Fruit fly (Drosophila melanogaster): ENCODE measurements around the gene CG32037.

The CG32037 gene

DNA sequence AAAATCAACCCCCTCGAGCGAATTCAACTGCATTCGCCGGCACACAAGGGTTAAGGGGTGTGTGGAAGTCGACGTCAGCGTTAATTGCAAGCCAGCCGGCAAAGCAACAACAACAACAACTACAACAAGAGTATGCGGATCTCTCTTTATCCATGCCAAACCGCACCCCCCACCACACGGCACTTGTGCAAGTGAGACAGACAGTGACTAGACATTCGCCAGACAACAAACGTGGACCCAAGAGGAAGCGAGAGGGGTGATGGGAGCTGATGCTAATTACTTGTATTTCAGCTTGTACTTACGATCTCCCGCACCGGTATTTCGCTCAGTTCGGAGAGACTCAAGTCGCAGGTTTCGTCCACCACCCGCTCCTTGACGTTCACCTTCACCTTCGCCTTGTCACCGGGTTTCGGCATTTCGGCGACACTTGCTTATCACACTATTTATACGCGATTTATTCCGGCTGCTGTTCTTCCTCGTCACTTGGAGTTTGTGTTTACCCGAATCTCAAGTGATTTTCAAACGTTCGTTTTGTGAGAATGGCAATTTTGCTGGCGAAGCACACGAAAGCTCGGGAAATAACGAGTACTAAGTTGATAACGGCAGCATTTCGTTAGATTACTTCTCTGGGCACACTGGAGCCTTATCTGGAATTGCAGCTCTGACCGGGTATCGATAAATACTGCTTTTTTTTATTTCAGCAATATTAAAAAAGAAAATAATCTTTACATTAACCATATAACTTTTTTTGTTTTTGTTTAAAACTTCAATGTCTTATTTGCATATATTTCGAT is 17.2 kb upstream of the CG32037 start, which contains the start of gene CG3408 (continued):
- TF ChIP-seq CG1603 (tag; optimal IDR thresholded peaks at IDR 0.05) (peak; percentile 67), fd102C (GFP tag; optimal IDR thresholded peaks at IDR 0.05) (peak; percentile 36), CG32532 (GFP tag; IDR thresholded peaks at IDR 0.05) (no peak), CG1233 (GFP tag; optimal IDR thresholded peaks at IDR 0.05) (peak; percentile 56), CG15073 (GFP tag; optimal IDR thresholded peaks at IDR 0.05) (no peak), schlank (tag; optimal IDR thresholded peaks at IDR 0.05) (no peak), esg (GFP tag; conservative IDR thresholded peaks at IDR 0.05) (no peak), CG34224 (GFP tag; IDR thresholded peaks at IDR 0.05; ENCODE audit: partially characterized antibody) (no peak; the same call in 2 of the 3 replicates), HLHmδ (GFP tag; optimal IDR thresholded peaks at IDR 0.05) (no peak), CG11696 (GFP tag; IDR thresholded peaks at IDR 0.05) (no peak), Sox100B (GFP tag; optimal IDR thresholded peaks at IDR 0.05) (no peak), CG12769 (tag; optimal IDR thresholded peaks at IDR 0.05) (peak; percentile 57), Camta (GFP tag; optimal IDR thresholded peaks at IDR 0.05) (no peak), nau (GFP tag; optimal IDR thresholded peaks at IDR 0.05) (no peak), CG10147 (GFP tag; optimal IDR thresholded peaks at IDR 0.05) (no peak), Fer3 (tag; optimal IDR thresholded peaks at IDR 0.05) (no peak), CG12391 (tag; optimal IDR thresholded peaks at IDR 0.05) (peak; percentile 24), CG6791 (GFP tag; IDR thresholded peaks at IDR 0.05; ENCODE audit: partially characterized antibody) (0 out of 3 replicates have a peak, but pooled peaks have one; percentile 16), MBD-R2 (GFP tag; IDR thresholded peaks at IDR 0.05) (no peak; the same call in 1 of the 2 replicates), CG10321 (GFP tag; IDR thresholded peaks at IDR 0.05) (peak; percentile 80), da (GFP tag; optimal IDR thresholded peaks at IDR 0.05) (no peak), Nf-YB (GFP tag; optimal IDR thresholded peaks at IDR 0.05) (no peak), CG6765 (GFP tag; optimal IDR thresholded peaks at IDR 0.05) (no peak), mld (GFP tag; IDR thresholded peaks at IDR 0.05; ENCODE audit: partially characterized antibody) (no peak), Trl (optimal IDR thresholded peaks at IDR 0.05) (peak in 1 of 2 experiments; percentile 20), Trl (GFP tag; optimal IDR thresholded peaks at IDR 0.05) (no peak), Poxn (GFP tag; IDR thresholded peaks at IDR 0.05) (no peak), hb (GFP tag; IDR thresholded peaks at IDR 0.05; ENCODE audit: partially characterized antibody) (no peak), pfk (GFP tag; optimal IDR thresholded peaks at IDR 0.05) (peak; percentile 14), disco-r (GFP tag; optimal IDR thresholded peaks at IDR 0.05) (no peak), CG16813 (GFP tag; IDR thresholded peaks at IDR 0.05; ENCODE audit: partially characterized antibody) (0 out of 3 replicates have a peak, but pooled peaks have one; percentile 18), row (GFP tag; IDR thresholded peaks at IDR 0.05) (no peak; the same call in 2 of the 3 replicates), CG8089 (GFP tag; optimal IDR thresholded peaks at IDR 0.05) (no peak), rib (GFP tag; IDR thresholded peaks at IDR 0.05) (0 out of 2 replicates have a peak, but pooled peaks have one; percentile 24), CG4617 (GFP tag; optimal IDR thresholded peaks at IDR 0.05; ENCODE audit: borderline replicate concordance) (no peak), Xrp1 (GFP tag; IDR thresholded peaks at IDR 0.05) (0 out of 2 replicates have a peak, but pooled peaks have one; percentile 18), dati (GFP tag; IDR thresholded peaks at IDR 0.05) (no peak), CG2120 (GFP tag; optimal IDR thresholded peaks at IDR 0.05) (no peak), cato (GFP tag; optimal IDR thresholded peaks at IDR 0.05; ENCODE audit: borderline replicate concordance) (no peak), sima (GFP tag; optimal IDR thresholded peaks at IDR 0.05) (no peak), CG13894 (tag; optimal IDR thresholded peaks at IDR 0.05) (peak; percentile 52), so (GFP tag; IDR thresholded peaks at IDR 0.05) (0 out of 3 replicates have a peak, but pooled peaks have one; percentile 11), Stat92E (GFP tag; optimal IDR thresholded peaks at IDR 0.05) (peak in 1 of 3 experiments; percentile 50), trh (GFP tag; optimal IDR thresholded peaks at IDR 0.05) (no peak), shn (GFP tag; optimal IDR thresholded peaks at IDR 0.05) (no peak), CG30431 (GFP tag; optimal IDR thresholded peaks at IDR 0.05) (no peak), Doc3 (GFP tag; IDR thresholded peaks at IDR 0.05; ENCODE audit: partially characterized antibody) (no peak), CG2199 (GFP tag; IDR thresholded peaks at IDR 0.05) (no peak)

All from whole organism, embryonic.